Worm (Caenorhabditis elegans) whole organism, L1 larva: Measurements from ENCODE around the gene cul-5.

ENCODE experiments used
- C16A3.4 ChIP-seq: fragments of 150-350 bp; optimal IDR thresholded peaks from 2 replicates; lab custom pipeline; 2014; ENCODE audit warnings: missing biosample characterization, missing genetic modification characterization
- F16B12.6 ChIP-seq: fragments of 150-350 bp; optimal IDR thresholded peaks from 2 replicates; lab custom pipeline; 2014; ENCODE audit warnings: missing biosample characterization, missing genetic modification characterization
- Y116A8C.19 ChIP-seq: sonication (generic microtip); optimal IDR thresholded peaks from 2 replicates; lab custom pipeline; 2016; ENCODE audit warnings: missing compliant biosample characterization, missing genetic modification characterization, borderline replicate concordance
- aha-1 ChIP-seq: fragments of 150-350 bp; optimal IDR thresholded peaks from 2 replicates; lab custom pipeline; 2014; ENCODE audit warnings: missing biosample characterization, missing genetic modification characterization
- ama-1 ChIP-seq: fragments of 150-350 bp; optimal IDR thresholded peaks from 2 replicates; lab custom pipeline; 2014
- blmp-1 ChIP-seq: fragments of 150-350 bp; optimal IDR thresholded peaks from 2 replicates; lab custom pipeline; 2014; ENCODE audit warnings: missing biosample characterization, missing genetic modification characterization
- ceh-8 ChIP-seq: fragments of 200-800 bp; sonication (Bioruptor generic); optimal IDR thresholded peaks from 2 replicates; lab custom pipeline; 2018; ENCODE audit warnings: mild to moderate bottlenecking, missing genetic modification characterization, moderate library complexity, missing compliant biosample characterization
- ceh-82 ChIP-seq, 3 experiments: fragments of 150-350 bp in 1 of 3; sonication (generic microtip) in 2 of 3; optimal IDR thresholded peaks; 2 replicates each; lab custom pipeline; 2014 to 2017; ENCODE audit warnings: missing biosample characterization in 3 of 3, missing genetic modification characterization in 3 of 3
- ceh-88 ChIP-seq: fragments of 200-800 bp; sonication (Bioruptor generic); IDR thresholded peaks from 2 replicates; pipeline ENCODE4 v1.3.6; 2022; ENCODE audit warnings: missing genetic modification characterization, missing compliant biosample characterization
- ceh-90 ChIP-seq: sonication (generic microtip); optimal IDR thresholded peaks from 2 replicates; lab custom pipeline; 2016; ENCODE audit warnings: missing genetic modification characterization, missing compliant biosample characterization
- dpl-1 ChIP-seq, 3 experiments: fragments of 150-350 bp in 2 of 3; sonication (generic microtip) in 1 of 3; optimal IDR thresholded peaks; 2 replicates each; lab custom pipeline; 2014 to 2017; ENCODE audit warnings: missing biosample characterization in 3 of 3, missing genetic modification characterization in 3 of 3, missing genetic modification reagents in 3 of 3
- efl-3 ChIP-seq: fragments of 200-800 bp; sonication (Bioruptor generic); optimal IDR thresholded peaks from 2 replicates; lab custom pipeline; 2018; ENCODE audit warnings: mild to moderate bottlenecking, missing genetic modification characterization, missing compliant biosample characterization
- fkh-10 ChIP-seq: sonication (generic microtip); optimal IDR thresholded peaks from 2 replicates; lab custom pipeline; 2017; ENCODE audit warnings: missing biosample characterization, missing genetic modification reagents, missing genetic modification characterization
- fkh-8 ChIP-seq: sonication (generic microtip); optimal IDR thresholded peaks from 2 replicates; lab custom pipeline; 2016; ENCODE audit warnings: mild to moderate bottlenecking, missing genetic modification characterization, missing compliant biosample characterization
- grh-1 ChIP-seq: fragments of 200-800 bp; sonication (Bioruptor generic); IDR thresholded peaks from 2 replicates; pipeline ENCODE4 v1.3.6; 2022; ENCODE audit warnings: missing genetic modification reagents, missing genetic modification characterization, missing compliant biosample characterization
- lin-14 ChIP-seq: fragments of 200-800 bp; sonication (Bioruptor generic); optimal IDR thresholded peaks from 2 replicates; lab custom pipeline; 2018; ENCODE audit warnings: mild to moderate bottlenecking, missing genetic modification characterization, moderate library complexity, missing compliant biosample characterization
- lin-15B ChIP-seq: fragments of 150-350 bp; sonication (generic microtip); optimal IDR thresholded peaks from 3 replicates; lab custom pipeline; 2014; ENCODE audit warnings: missing biosample characterization, missing genetic modification characterization
- lin-35 ChIP-seq, 2 experiments: fragments of 150-350 bp; optimal IDR thresholded peaks; 2 replicates each; lab custom pipeline; 2014; ENCODE audit warnings: missing biosample characterization in 2 of 2, missing genetic modification characterization in 2 of 2, missing genetic modification reagents in 2 of 2
- lin-39 ChIP-seq: fragments of 150-350 bp; optimal IDR thresholded peaks from 2 replicates; lab custom pipeline; 2014; ENCODE audit warnings: missing biosample characterization, missing genetic modification reagents, missing genetic modification characterization
- lir-3 ChIP-seq: sonication (generic microtip); optimal IDR thresholded peaks from 2 replicates; lab custom pipeline; 2016; ENCODE audit warnings: mild to moderate bottlenecking, missing genetic modification characterization, moderate library complexity, missing compliant biosample characterization; ENCODE audit not compliant: poor library complexity
- mdl-1 ChIP-seq, 2 experiments: fragments of 150-350 bp; optimal IDR thresholded peaks; 2 replicates each; lab custom pipeline; 2014 to 2017; ENCODE audit warnings: missing biosample characterization in 2 of 2, missing genetic modification characterization in 2 of 2, inconsistent platforms in 1 of 2
- mef-2 ChIP-seq: fragments of 150-350 bp; optimal IDR thresholded peaks from 2 replicates; lab custom pipeline; 2014; ENCODE audit warnings: missing biosample characterization, missing genetic modification characterization
- nhr-19 ChIP-seq: fragments of 200-800 bp; sonication (Bioruptor generic); conservative IDR thresholded peaks from 2 replicates; pipeline ENCODE4 v1.3.6; 2022; ENCODE audit warnings: missing genetic modification characterization, missing compliant biosample characterization
- nhr-20 ChIP-seq: sonication (generic microtip); optimal IDR thresholded peaks from 2 replicates; lab custom pipeline; 2016; ENCODE audit warnings: mild to moderate bottlenecking, missing genetic modification characterization, missing compliant biosample characterization
- nhr-47 ChIP-seq: sonication (generic microtip); optimal IDR thresholded peaks from 2 replicates; lab custom pipeline; 2016; ENCODE audit warnings: mild to moderate bottlenecking, missing genetic modification characterization, moderate library complexity, missing compliant biosample characterization
- nhr-71 ChIP-seq: sonication (generic microtip); optimal IDR thresholded peaks from 2 replicates; lab custom pipeline; 2016; ENCODE audit warnings: mild to moderate bottlenecking, missing genetic modification characterization, moderate library complexity, missing compliant biosample characterization
- nhr-76 ChIP-seq: sonication (generic microtip); optimal IDR thresholded peaks from 2 replicates; lab custom pipeline; 2017; ENCODE audit warnings: missing biosample characterization, missing genetic modification characterization
- nhr-84 ChIP-seq: sonication (generic microtip); optimal IDR thresholded peaks from 2 replicates; lab custom pipeline; 2017; ENCODE audit warnings: missing biosample characterization, missing genetic modification characterization
- pag-3 ChIP-seq: sonication (generic microtip); optimal IDR thresholded peaks from 2 replicates; lab custom pipeline; 2017; ENCODE audit warnings: missing genetic modification characterization, mild to moderate bottlenecking, missing compliant biosample characterization, antibody characterized with exemption, borderline replicate concordance; ENCODE audit not compliant: insufficient read depth
- pax-3 ChIP-seq: fragments of 200-800 bp; sonication (Bioruptor generic); optimal IDR thresholded peaks from 2 replicates; lab custom pipeline; 2018; ENCODE audit warnings: mild to moderate bottlenecking, missing genetic modification characterization, moderate library complexity, missing compliant biosample characterization
- pqm-1 ChIP-seq: sonication (generic microtip); optimal IDR thresholded peaks from 3 replicates; lab custom pipeline; 2017; ENCODE audit warnings: missing biosample characterization, missing genetic modification characterization
- rnt-1 ChIP-seq: sonication (generic microtip); optimal IDR thresholded peaks from 2 replicates; lab custom pipeline; 2016; ENCODE audit warnings: mild to moderate bottlenecking, missing genetic modification characterization, moderate library complexity, missing compliant biosample characterization
- snu-23 ChIP-seq: sonication (generic microtip); optimal IDR thresholded peaks from 2 replicates; lab custom pipeline; 2016; ENCODE audit warnings: missing genetic modification characterization, missing compliant biosample characterization
- sox-4 ChIP-seq: sonication (generic microtip); optimal IDR thresholded peaks from 2 replicates; lab custom pipeline; 2016; ENCODE audit warnings: missing genetic modification characterization, missing compliant biosample characterization
- swsn-7 ChIP-seq: sonication (generic microtip); optimal IDR thresholded peaks from 2 replicates; lab custom pipeline; 2016; ENCODE audit warnings: missing genetic modification characterization, missing compliant biosample characterization
- tbx-2 ChIP-seq: sonication (generic microtip); optimal IDR thresholded peaks from 2 replicates; lab custom pipeline; 2016; ENCODE audit warnings: missing genetic modification characterization, missing compliant biosample characterization
- unc-130 ChIP-seq: fragments of 150-350 bp; optimal IDR thresholded peaks from 2 replicates; lab custom pipeline; 2017; ENCODE audit warnings: missing biosample characterization, missing genetic modification characterization, inconsistent platforms
- unc-62 ChIP-seq: fragments of 150-350 bp; optimal IDR thresholded peaks from 2 replicates; lab custom pipeline; 2014; ENCODE audit warnings: missing biosample characterization, missing genetic modification reagents, missing genetic modification characterization
- unc-86 ChIP-seq: sonication (generic microtip); optimal IDR thresholded peaks from 2 replicates; lab custom pipeline; 2016; ENCODE audit warnings: missing genetic modification characterization, missing compliant biosample characterization
- unc-98 ChIP-seq: fragments of 200-800 bp; sonication (Bioruptor generic); IDR thresholded peaks from 2 replicates; pipeline ENCODE4 v1.3.6; 2022; ENCODE audit warnings: missing genetic modification characterization, missing compliant biosample characterization
- vab-15 ChIP-seq: sonication (generic microtip); optimal IDR thresholded peaks from 2 replicates; lab custom pipeline; 2017; ENCODE audit warnings: missing genotype, mild to moderate bottlenecking, missing genetic modification characterization, missing compliant biosample characterization
- zip-4 ChIP-seq: fragments of 200-800 bp; sonication (Bioruptor generic); optimal IDR thresholded peaks from 2 replicates; lab custom pipeline; 2018; ENCODE audit warnings: mild to moderate bottlenecking, missing genetic modification characterization, moderate library complexity, missing compliant biosample characterization
- ztf-4 ChIP-seq: fragments of 150-350 bp; optimal IDR thresholded peaks from 2 replicates; lab custom pipeline; 2014; ENCODE audit warnings: missing biosample characterization, missing genetic modification characterization

The cul-5 gene

ce11 chrV:10146787-10147186 lies 32.5 kb upstream of the cul-5 start (continued):
- TF ChIP-seq nhr-47, result no peak
- TF ChIP-seq lin-39 (tag; lab: Kevin White, UChicago), result no peak
- TF ChIP-seq unc-98 (GFP tag; lab: Robert Waterston, UW), result no peak
- no peak for TF ChIP-seq vab-15
- no peak for TF ChIP-seq dpl-1 (GFP tag; optimal IDR thresholded peaks at IDR 0.05; lab: Kevin White, UChicago)

- TF ChIP-seq pqm-1 (tag; lab: Kevin White, UChicago) (no peak), sox-4 (tag; lab: Kevin White, UChicago) (no peak), ceh-82 (tag; optimal IDR thresholded peaks at IDR 0.05; lab: Kevin White, UChicago) (no peak), ztf-4 (tag; lab: Kevin White, UChicago) (no peak), grh-1 (no peak), nhr-47 (peak; percentile 37), F16B12.6 (tag; lab: Kevin White, UChicago) (no peak), zip-4 (no peak), Y116A8C.19 (tag; lab: Kevin White, UChicago) (no peak), ceh-8 (peak; percentile 51), ceh-88 (GFP tag; lab: Robert Waterston, UW) (no peak), snu-23 (GFP tag; lab: Kevin White, UChicago) (no peak), unc-86 (tag; lab: Kevin White, UChicago) (no peak), ceh-90 (tag; lab: Kevin White, UChicago) (peak; percentile 14), mef-2 (no peak), ama-1 (lab: Kevin White, UChicago) (no peak), unc-130 (tag; lab: Kevin White, UChicago) (no peak), nhr-19 (no peak), fkh-10 (GFP tag; lab: Kevin White, UChicago) (no peak), nhr-71 (tag; lab: Kevin White, UChicago) (peak; percentile 30), nhr-84 (no peak), unc-98 (GFP tag; lab: Robert Waterston, UW) (no peak), rnt-1 (tag; lab: Kevin White, UChicago) (no peak), fkh-8 (tag; lab: Kevin White, UChicago) (peak; percentile 56), swsn-7 (no peak), pax-3 (no peak), mdl-1 (tag; optimal IDR thresholded peaks at IDR 0.05; lab: Kevin White, UChicago) (no peak), efl-3 (GFP tag; lab: Kevin White, UChicago) (no peak), C16A3.4 (tag; lab: Kevin White, UChicago) (no peak), pag-3 (no peak), aha-1 (tag; lab: Kevin White, UChicago) (no peak), vab-15 (no peak), dpl-1 (GFP tag; optimal IDR thresholded peaks at IDR 0.05; lab: Kevin White, UChicago) (no peak), lin-15B (tag; lab: Kevin White, UChicago) (no peak), lin-14 (GFP tag; lab: Kevin White, UChicago) (no peak), blmp-1 (tag; lab: Kevin White, UChicago) (no peak), nhr-76 (no peak), tbx-2 (tag; lab: Kevin White, UChicago) (no peak), lin-35 (GFP tag; optimal IDR thresholded peaks at IDR 0.05; lab: Kevin White, UChicago) (no peak), nhr-20 (no peak), unc-62 (GFP tag; lab: Kevin White, UChicago) (no peak), lir-3 (no peak)
- TF ChIP-seq, all 84 proteins: peak for 5
Measured at ce11 chrV:10148352-10148751, 31.0 kb upstream of the cul-5 start, which contains the start of gene srsx-26. Gene srsx-26, plus strand, starts transcription at chrV:10148652.
